Fruit fly (Drosophila melanogaster) Kc167 (cell line): ENCODE results near the gene CG10035.

Experiments used
- Myc ChIP-seq: fragments of >200 bp; optimal IDR thresholded peaks from 2 replicates; lab custom pipeline; 2017; ENCODE audit warnings: missing external identifiers
- h ChIP-seq: fragments of >200 bp; optimal IDR thresholded peaks from 3 replicates; lab custom pipeline; 2018; ENCODE audit warnings: missing external identifiers
- psq ChIP-seq: fragments of >200 bp; optimal IDR thresholded peaks from 2 replicates; lab custom pipeline; 2017; ENCODE audit warnings: missing external identifiers
- ttk ChIP-seq: sonication (Bioruptor generic); optimal IDR thresholded peaks from 2 replicates; lab custom pipeline; 2017; ENCODE audit warnings: missing external identifiers

- TF ChIP-seq h (lab: Kevin White, UChicago) (no peak), psq (lab: Kevin White, UChicago) (no peak), ttk (lab: Kevin White, UChicago) (no peak), Myc (lab: Kevin White, UChicago) (no peak)
These were observed 17.9 kb downstream of the CG10035 start, which contains the start of gene Tim17a1 for dm6 chr3R:12364580-12364979.
